Worm (Caenorhabditis elegans) whole organism, L4/young adult: ENCODE measurements around the gene H20E11.3.

Source experiments
- dao-5 ChIP-seq: sonication (generic microtip); optimal IDR thresholded peaks from 2 replicates; lab custom pipeline; 2016; ENCODE audit warnings: missing genotype, missing genetic modification characterization, moderate library complexity, missing compliant biosample characterization
- him-1 ChIP-seq: sonication (generic microtip); optimal IDR thresholded peaks from 2 replicates; lab custom pipeline; 2016; ENCODE audit warnings: missing genotype, missing genetic modification reagents, missing genetic modification characterization, missing compliant biosample characterization

ce11 chrIV:6833617-6834016, 9.0 kb downstream of the H20E11.3 start:
- no peak for TF ChIP-seq him-1 (tag; lab: Kevin White, UChicago)
- no peak for TF ChIP-seq dao-5 (tag; lab: Kevin White, UChicago)
